Worm (Caenorhabditis elegans) whole organism, L4 larva: ENCODE measurements around the gene Y73F8A.35.

ENCODE experiments used
- aly-2 ChIP-seq: sonication (generic microtip); optimal IDR thresholded peaks from 2 replicates; lab custom pipeline; 2018; ENCODE audit warnings: missing biosample characterization, missing genetic modification characterization
- ama-1 ChIP-seq: fragments of 150-350 bp; optimal IDR thresholded peaks from 2 replicates; lab custom pipeline; 2014; ENCODE audit warnings: inconsistent platforms, mixed read lengths
- ceh-20 ChIP-seq: fragments of 200-800 bp; sonication (Bioruptor generic); IDR thresholded peaks from 2 replicates; pipeline ENCODE4 v1.3.6; 2022; ENCODE audit warnings: missing genetic modification reagents, missing genetic modification characterization, missing compliant biosample characterization
- duxl-1 ChIP-seq: sonication (generic microtip); optimal IDR thresholded peaks from 2 replicates; lab custom pipeline; 2016; ENCODE audit warnings: mild to moderate bottlenecking, missing genetic modification characterization, moderate library complexity, missing compliant biosample characterization; ENCODE audit not compliant: poor library complexity
- nhr-11 ChIP-seq: fragments of 150-350 bp; optimal IDR thresholded peaks from 2 replicates; lab custom pipeline; 2014; ENCODE audit warnings: missing biosample characterization, missing genetic modification characterization
- nhr-237 ChIP-seq: sonication (generic microtip); optimal IDR thresholded peaks from 2 replicates; lab custom pipeline; 2017; ENCODE audit warnings: missing biosample characterization, missing genetic modification characterization

DNA sequence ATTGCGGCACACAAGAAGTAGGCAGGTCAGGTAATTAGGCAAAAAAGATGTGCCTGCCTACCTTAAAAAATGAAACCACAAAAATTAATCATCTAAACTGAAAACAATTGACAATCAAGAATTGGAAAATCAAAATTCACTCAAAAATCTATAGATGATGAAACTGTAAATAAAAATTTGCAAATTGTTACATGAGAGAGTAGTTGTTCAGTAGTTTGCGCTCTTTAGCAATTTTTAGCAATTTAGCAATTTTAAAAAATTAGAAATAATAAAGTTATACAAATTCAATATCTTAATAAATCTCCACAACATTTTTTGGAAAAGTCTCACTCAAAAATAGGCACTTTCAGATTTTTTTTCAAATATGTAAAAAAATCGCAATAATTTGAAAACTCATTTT, 32.4 kb upstream of the Y73F8A.35 start:
- no peak for TF ChIP-seq duxl-1
- no peak for TF ChIP-seq ceh-20 (GFP tag; lab: Robert Waterston, UW)
- TF ChIP-seq nhr-237 (tag; lab: Kevin White, UChicago), result no peak
- no peak for TF ChIP-seq ama-1 (lab: Kevin White, UChicago)
- TF ChIP-seq aly-2, result no peak
- no peak for TF ChIP-seq nhr-11 (tag; lab: Kevin White, UChicago)
